3 worm cellular contexts compared by ENCODE assay signal in genomic region chrII:1808217-1808616, ce11.
TF ChIP-seq lines count a peak whose summit lies in the region.

C08F1.8 (minus strand) TSS chrII:1808317.

TF ChIP-seq in whole organism, L1 larva, 84 proteins besides CTCF, POLR2A, EP300 and RAD21:
- peak; percentile 4 to 38 for TF ChIP-seq efl-1 (optimal IDR thresholded peaks at IDR 0.05; lab: Kevin White, UChicago)
- TF ChIP-seq efl-1 (GFP tag; optimal IDR thresholded peaks at IDR 0.05 in 1 of 2; lab: Kevin White, UChicago), result peak in 1 of 2 experiments; percentile 29
- peak; percentile 52 for TF ChIP-seq unc-86 (tag; optimal IDR thresholded peaks at IDR 0.05; lab: Kevin White, UChicago)
- TF ChIP-seq skn-1 (tag; optimal IDR thresholded peaks at IDR 0.05; lab: Kevin White, UChicago), result no peak
- TF ChIP-seq ceh-63 (GFP tag; optimal IDR thresholded peaks at IDR 0.05; lab: Kevin White, UChicago), result no peak
- no peak for TF ChIP-seq blmp-1 (tag; optimal IDR thresholded peaks at IDR 0.05; lab: Kevin White, UChicago)
- peak in 1 of 3 experiments; percentile 37 for TF ChIP-seq dpl-1 (GFP tag; optimal IDR thresholded peaks at IDR 0.05; lab: Kevin White, UChicago)
- peak; percentile 29 for TF ChIP-seq lin-14 (GFP tag; optimal IDR thresholded peaks at IDR 0.05; lab: Kevin White, UChicago)
- TF ChIP-seq fkh-8 (tag; optimal IDR thresholded peaks at IDR 0.05; lab: Kevin White, UChicago), result peak; percentile 24
- TF ChIP-seq unc-30 (tag; optimal IDR thresholded peaks at IDR 0.05; lab: Kevin White, UChicago), result no peak
- no peak for TF ChIP-seq nhr-90 (tag; optimal IDR thresholded peaks at IDR 0.05; lab: Kevin White, UChicago; ENCODE audit: poor library complexity)
- TF ChIP-seq dsc-1 (tag; optimal IDR thresholded peaks at IDR 0.05; lab: Kevin White, UChicago), result peak; percentile 4
- no peak for TF ChIP-seq ama-1 (optimal IDR thresholded peaks at IDR 0.05; lab: Kevin White, UChicago)
- no peak for TF ChIP-seq nhr-237 (tag; optimal IDR thresholded peaks at IDR 0.05; lab: Kevin White, UChicago)
- no peak for TF ChIP-seq unc-62 (GFP tag; optimal IDR thresholded peaks at IDR 0.05; lab: Kevin White, UChicago)
- no peak for TF ChIP-seq hlh-4 (tag; optimal IDR thresholded peaks at IDR 0.05; lab: Kevin White, UChicago)
- peak in 1 of 2 experiments; percentile 8 for TF ChIP-seq lin-35 (GFP tag; optimal IDR thresholded peaks at IDR 0.05; lab: Kevin White, UChicago)
- peak; percentile 31 for TF ChIP-seq F16B12.6 (tag; optimal IDR thresholded peaks at IDR 0.05; lab: Kevin White, UChicago)

TF ChIP-seq in whole organism, L2 larva, 48 proteins besides CTCF, POLR2A, EP300 and RAD21:
- no peak for TF ChIP-seq nhr-77 (tag; optimal IDR thresholded peaks at IDR 0.05; lab: Kevin White, UChicago)
- no peak for TF ChIP-seq zag-1 (tag; optimal IDR thresholded peaks at IDR 0.05; lab: Kevin White, UChicago)
- no peak for TF ChIP-seq R02D3.7 (tag; optimal IDR thresholded peaks at IDR 0.05; lab: Kevin White, UChicago)
- TF ChIP-seq nhr-6 (tag; optimal IDR thresholded peaks at IDR 0.05; lab: Kevin White, UChicago), result no peak
- TF ChIP-seq unc-55 (GFP tag; optimal IDR thresholded peaks at IDR 0.05; lab: Kevin White, UChicago), result peak; percentile 8
- TF ChIP-seq C34F6.9 (tag; optimal IDR thresholded peaks at IDR 0.05; lab: Kevin White, UChicago), result no peak
- no peak for TF ChIP-seq ztf-4 (tag; optimal IDR thresholded peaks at IDR 0.05; lab: Kevin White, UChicago)
TF ChIP-seq in whole organism, L2 larva: peak in this region for 1.

TF ChIP-seq in whole organism, late embryonic, 69 proteins besides CTCF, POLR2A, EP300 and RAD21:
- TF ChIP-seq hlh-30 (tag; optimal IDR thresholded peaks at IDR 0.05; lab: Kevin White, UChicago; ENCODE audit: insufficient read depth), result peak; percentile 42
- no peak for TF ChIP-seq eyg-1 (tag; optimal IDR thresholded peaks at IDR 0.05; lab: Kevin White, UChicago)

Comparison
In these comparisons a context has a peak if more than half of its experiments do, and no peak if none do; other contexts are left out.
1. Of the 10 proteins assayed by ChIP-seq in both whole organism, L1 larva and whole organism, late embryonic: peak only in whole organism, L1 larva: unc-86; only in whole organism, late embryonic: none; in both: none; in neither: 9.